Fruit fly (Drosophila melanogaster): ENCODE data around the gene rho-4.

dm6 chrX:11559728-11560724 is 39.6 kb upstream of the rho-4 start:
- TF ChIP-seq Pif1B (GFP tag; optimal IDR thresholded peaks at IDR 0.05) (peak; percentile 53), gl (tag; optimal IDR thresholded peaks at IDR 0.05) (peak; percentile 47), rn (GFP tag; IDR thresholded peaks at IDR 0.05) (peak; percentile 49; the same call in 1 of the 2 replicates), D1 (tag; optimal IDR thresholded peaks at IDR 0.05) (no peak), CG17806 (tag; optimal IDR thresholded peaks at IDR 0.05) (peak; percentile 80), CG14655 (GFP tag; optimal IDR thresholded peaks at IDR 0.05) (peak; percentile 87), CG12605 (GFP tag; IDR thresholded peaks at IDR 0.05) (peak; percentile 36), CG4496 (GFP tag; IDR thresholded peaks at IDR 0.05) (peak; percentile 56; the same call in 2 of the 3 replicates), Snoo (tag; optimal IDR thresholded peaks at IDR 0.05) (peak; percentile 74), CG8159 (tag; optimal IDR thresholded peaks at IDR 0.05) (peak; percentile 90), CG32121 (GFP tag; IDR thresholded peaks at IDR 0.05) (peak; percentile 72)
